Fruit fly (Drosophila melanogaster) whole organism, embryonic: Measurements from ENCODE around the gene pnr.

Experiments used
- CG12299 ChIP-seq: fragments of 200-800 bp; sonication (Bioruptor generic); optimal IDR thresholded peaks from 2 replicates; lab custom pipeline; 2018; ENCODE audit warnings: missing biosample characterization, mild to moderate bottlenecking, missing genetic modification characterization
- CG13424 ChIP-seq: fragments of 200-800 bp; sonication (Bioruptor generic); optimal IDR thresholded peaks from 2 replicates; lab custom pipeline; 2019; ENCODE audit warnings: missing biosample characterization, mild to moderate bottlenecking, missing genetic modification characterization, moderate library complexity
- CG14050 ChIP-seq: fragments of 200-800 bp; sonication (Bioruptor generic); IDR thresholded peaks from 3 replicates; pipeline ENCODE4 v1.3.6; 2022; ENCODE audit warnings: missing biosample characterization, missing genetic modification characterization
- CG4617 ChIP-seq: fragments of 200-800 bp; sonication (Bioruptor generic); optimal IDR thresholded peaks from 3 replicates; lab custom pipeline; 2016; ENCODE audit warnings: missing biosample characterization, missing genetic modification characterization, borderline replicate concordance
- CG4707 ChIP-seq: fragments of 200-800 bp; sonication (Bioruptor generic); optimal IDR thresholded peaks from 2 replicates; lab custom pipeline; 2018; ENCODE audit warnings: missing biosample characterization, mild to moderate bottlenecking, missing genetic modification characterization, moderate library complexity
- CG5953 ChIP-seq: fragments of 200-800 bp; sonication (Bioruptor generic); IDR thresholded peaks from 2 replicates; pipeline ENCODE4 v1.3.6; 2022; ENCODE audit warnings: missing biosample characterization, missing genetic modification characterization
- CG8478 ChIP-seq: fragments of >200 bp; optimal IDR thresholded peaks from 2 replicates; lab custom pipeline; 2018
- Myb ChIP-seq: fragments of 200-800 bp; sonication (Bioruptor generic); optimal IDR thresholded peaks from 2 replicates; lab custom pipeline; 2016; ENCODE audit warnings: missing biosample characterization, missing genetic modification characterization
- ase ChIP-seq: fragments of 200-800 bp; sonication (Bioruptor generic); IDR thresholded peaks from 3 replicates; pipeline ENCODE4 v1.3.6; 2022; ENCODE audit warnings: missing biosample characterization, missing genetic modification characterization
- crc ChIP-seq: fragments of 200-800 bp; sonication (Bioruptor generic); optimal IDR thresholded peaks from 2 replicates; lab custom pipeline; 2016; ENCODE audit warnings: missing biosample characterization, missing genetic modification characterization
- ssp ChIP-seq: fragments of 200-800 bp; sonication (Bioruptor generic); IDR thresholded peaks from 2 replicates; pipeline ENCODE4 v1.3.6; 2022; ENCODE audit warnings: missing biosample characterization, missing genetic modification characterization

DNA sequence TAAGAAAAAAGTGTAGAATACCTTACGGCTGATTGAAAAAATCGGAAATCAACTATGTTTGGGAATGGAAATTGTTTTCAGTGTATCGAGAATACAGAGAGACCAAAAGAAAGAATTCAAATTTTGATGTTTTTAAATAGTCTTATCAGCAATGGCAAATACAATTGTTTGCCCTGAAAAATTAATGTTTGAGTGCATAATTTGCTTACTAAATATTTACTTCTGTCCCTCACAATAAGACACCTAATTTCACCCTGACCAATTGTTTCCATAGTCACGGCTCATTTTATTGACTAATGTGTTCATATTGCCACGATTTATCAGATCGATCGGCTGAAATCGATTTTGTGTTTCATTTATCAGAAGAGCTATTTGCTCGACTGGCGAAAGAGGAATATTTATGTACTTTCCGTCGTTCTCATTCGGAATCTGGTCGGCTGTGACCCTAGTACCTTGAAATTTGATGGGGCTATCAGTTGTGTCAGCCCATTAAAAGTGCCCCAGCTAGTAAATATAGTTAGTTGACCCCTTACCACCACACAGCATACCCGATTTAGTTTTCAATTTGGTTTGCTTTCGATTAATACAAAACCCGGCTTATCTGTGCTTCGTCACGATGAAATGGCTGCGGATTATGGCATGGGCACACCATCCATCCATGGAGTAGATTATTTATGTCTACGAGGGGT lies 42.2 kb upstream of the pnr start:
- TF ChIP-seq CG13424 (tag; lab: Kevin White, UChicago) (peak; percentile 48), ssp (no peak), CG4617 (GFP tag; lab: Kevin White, UChicago) (no peak), ase (no peak), CG5953 (GFP tag; lab: Robert Waterston, UW) (no peak), CG14050 (GFP tag; lab: Robert Waterston, UW) (no peak), CG12299 (tag; lab: Kevin White, UChicago) (no peak), crc (GFP tag; lab: Kevin White, UChicago) (no peak), CG8478 (lab: Kevin White, UChicago) (no peak), CG4707 (GFP tag; lab: Kevin White, UChicago) (peak; percentile 10), Myb (no peak)
